Worm (Caenorhabditis elegans) whole organism, L1 larva: ENCODE measurements around the gene arrd-23.
A peak's percentile ranks its signal among the peaks of the same experiment; 100 is the strongest.

Source experiments
- C04F5.9 ChIP-seq: sonication (generic microtip); optimal IDR thresholded peaks from 2 replicates; lab custom pipeline; 2016; ENCODE audit warnings: missing genetic modification characterization, missing compliant biosample characterization
- C34B4.2 ChIP-seq: sonication (generic microtip); optimal IDR thresholded peaks from 2 replicates; lab custom pipeline; 2017; ENCODE audit warnings: mild to moderate bottlenecking, missing genetic modification characterization, missing compliant biosample characterization
- Y116A8C.19 ChIP-seq: sonication (generic microtip); optimal IDR thresholded peaks from 2 replicates; lab custom pipeline; 2016; ENCODE audit warnings: missing compliant biosample characterization, missing genetic modification characterization, borderline replicate concordance
- aha-1 ChIP-seq: fragments of 150-350 bp; optimal IDR thresholded peaks from 2 replicates; lab custom pipeline; 2014; ENCODE audit warnings: missing biosample characterization, missing genetic modification characterization
- aly-2 ChIP-seq: fragments of 150-350 bp; optimal IDR thresholded peaks from 2 replicates; lab custom pipeline; 2014; ENCODE audit warnings: missing biosample characterization, missing genetic modification characterization
- ama-1 ChIP-seq: fragments of 150-350 bp; optimal IDR thresholded peaks from 2 replicates; lab custom pipeline; 2014
- ceh-63 ChIP-seq: fragments of 200-800 bp; sonication (Bioruptor generic); optimal IDR thresholded peaks from 2 replicates; lab custom pipeline; 2018; ENCODE audit warnings: mild to moderate bottlenecking, missing genetic modification characterization, missing compliant biosample characterization
- ceh-8 ChIP-seq: fragments of 200-800 bp; sonication (Bioruptor generic); optimal IDR thresholded peaks from 2 replicates; lab custom pipeline; 2018; ENCODE audit warnings: mild to moderate bottlenecking, missing genetic modification characterization, moderate library complexity, missing compliant biosample characterization
- ceh-82 ChIP-seq, 3 experiments: fragments of 150-350 bp in 1 of 3; sonication (generic microtip) in 2 of 3; optimal IDR thresholded peaks; 2 replicates each; lab custom pipeline; 2014 to 2017; ENCODE audit warnings: missing biosample characterization in 3 of 3, missing genetic modification characterization in 3 of 3
- dpl-1 ChIP-seq, 3 experiments: fragments of 150-350 bp in 2 of 3; sonication (generic microtip) in 1 of 3; optimal IDR thresholded peaks; 2 replicates each; lab custom pipeline; 2014 to 2017; ENCODE audit warnings: missing biosample characterization in 3 of 3, missing genetic modification characterization in 3 of 3, missing genetic modification reagents in 3 of 3
- dsc-1 ChIP-seq: sonication (generic microtip); optimal IDR thresholded peaks from 2 replicates; lab custom pipeline; 2016; ENCODE audit warnings: mild to moderate bottlenecking, missing genetic modification characterization, missing compliant biosample characterization
- efl-1 ChIP-seq, 4 experiments: fragments of 150-350 bp; optimal IDR thresholded peaks in 3 of 4; peaks in 1 of 4; 1 replicate in 1 of 4; 2 replicates in 3 of 4; lab custom pipeline; 2014; ENCODE audit warnings: missing biosample characterization in 2 of 4, missing genetic modification characterization in 2 of 4, missing genetic modification reagents in 2 of 4
- egl-27 ChIP-seq, 2 experiments: fragments of 150-350 bp in 1 of 2; sonication (generic microtip); optimal IDR thresholded peaks; 3 replicates each; lab custom pipeline; 2017 to 2018; ENCODE audit warnings: missing biosample characterization in 2 of 2, missing genetic modification characterization in 2 of 2, missing genetic modification reagents in 2 of 2
- elt-2 ChIP-seq: sonication (generic microtip); optimal IDR thresholded peaks from 2 replicates; lab custom pipeline; 2016; ENCODE audit warnings: missing genetic modification characterization, mild to moderate bottlenecking, inconsistent platforms, missing compliant biosample characterization, missing genetic modification reagents
- ets-5 ChIP-seq: fragments of 200-800 bp; sonication (Bioruptor generic); IDR thresholded peaks from 2 replicates; pipeline ENCODE4 v1.3.6; 2022; ENCODE audit warnings: missing genetic modification characterization, missing compliant biosample characterization
- fkh-4 ChIP-seq: sonication (generic microtip); optimal IDR thresholded peaks from 2 replicates; lab custom pipeline; 2016; ENCODE audit warnings: missing compliant biosample characterization, missing genetic modification characterization, borderline replicate concordance
- hlh-17 ChIP-seq: fragments of 200-800 bp; sonication (Bioruptor generic); optimal IDR thresholded peaks from 2 replicates; lab custom pipeline; 2018; ENCODE audit warnings: missing genetic modification characterization, mild to moderate bottlenecking, missing compliant biosample characterization, moderate library complexity, borderline replicate concordance
- hlh-4 ChIP-seq: sonication (generic microtip); optimal IDR thresholded peaks from 2 replicates; lab custom pipeline; 2016; ENCODE audit warnings: mild to moderate bottlenecking, missing genetic modification characterization, missing compliant biosample characterization
- isw-1 ChIP-seq: fragments of 200-800 bp; sonication (Bioruptor generic); IDR thresholded peaks from 2 replicates; pipeline ENCODE4 v1.3.6; 2022; ENCODE audit warnings: missing genetic modification characterization, missing compliant biosample characterization
- jun-1 ChIP-seq: fragments of 150-350 bp; optimal IDR thresholded peaks from 2 replicates; lab custom pipeline; 2014; ENCODE audit warnings: missing biosample characterization, missing genetic modification reagents, missing genetic modification characterization
- lin-13 ChIP-seq: fragments of 150-350 bp; optimal IDR thresholded peaks from 2 replicates; lab custom pipeline; 2014; ENCODE audit warnings: missing biosample characterization, missing genetic modification reagents, missing genetic modification characterization
- lin-15B ChIP-seq: fragments of 150-350 bp; sonication (generic microtip); optimal IDR thresholded peaks from 3 replicates; lab custom pipeline; 2014; ENCODE audit warnings: missing biosample characterization, missing genetic modification characterization
- lin-39 ChIP-seq: fragments of 150-350 bp; optimal IDR thresholded peaks from 2 replicates; lab custom pipeline; 2014; ENCODE audit warnings: missing biosample characterization, missing genetic modification reagents, missing genetic modification characterization
- mep-1 ChIP-seq: fragments of 150-350 bp; optimal IDR thresholded peaks from 2 replicates; lab custom pipeline; 2014; ENCODE audit warnings: missing biosample characterization, missing genetic modification characterization
- nhr-12 ChIP-seq: sonication (generic microtip); optimal IDR thresholded peaks from 2 replicates; lab custom pipeline; 2017; ENCODE audit warnings: missing biosample characterization, missing genetic modification characterization
- nhr-19 ChIP-seq: fragments of 200-800 bp; sonication (Bioruptor generic); conservative IDR thresholded peaks from 2 replicates; pipeline ENCODE4 v1.3.6; 2022; ENCODE audit warnings: missing genetic modification characterization, missing compliant biosample characterization
- nhr-20 ChIP-seq: sonication (generic microtip); optimal IDR thresholded peaks from 2 replicates; lab custom pipeline; 2016; ENCODE audit warnings: mild to moderate bottlenecking, missing genetic modification characterization, missing compliant biosample characterization
- nhr-237 ChIP-seq: fragments of 150-350 bp; optimal IDR thresholded peaks from 2 replicates; lab custom pipeline; 2014; ENCODE audit warnings: missing biosample characterization, missing genetic modification characterization
- nhr-77 ChIP-seq: fragments of 150-350 bp; optimal IDR thresholded peaks from 2 replicates; lab custom pipeline; 2014; ENCODE audit warnings: missing biosample characterization, missing genetic modification characterization
- nhr-84 ChIP-seq: sonication (generic microtip); optimal IDR thresholded peaks from 2 replicates; lab custom pipeline; 2017; ENCODE audit warnings: missing biosample characterization, missing genetic modification characterization
- nhr-85 ChIP-seq: sonication (generic microtip); peaks from one replicate; lab custom pipeline; 2016; ENCODE audit warnings: missing genetic modification characterization, inconsistent platforms, missing compliant biosample characterization
- pag-3 ChIP-seq: sonication (generic microtip); optimal IDR thresholded peaks from 2 replicates; lab custom pipeline; 2017; ENCODE audit warnings: missing genetic modification characterization, mild to moderate bottlenecking, missing compliant biosample characterization, antibody characterized with exemption, borderline replicate concordance; ENCODE audit not compliant: insufficient read depth
- pax-3 ChIP-seq: fragments of 200-800 bp; sonication (Bioruptor generic); optimal IDR thresholded peaks from 2 replicates; lab custom pipeline; 2018; ENCODE audit warnings: mild to moderate bottlenecking, missing genetic modification characterization, moderate library complexity, missing compliant biosample characterization
- pqm-1 ChIP-seq: sonication (generic microtip); optimal IDR thresholded peaks from 3 replicates; lab custom pipeline; 2017; ENCODE audit warnings: missing biosample characterization, missing genetic modification characterization
- snu-23 ChIP-seq: sonication (generic microtip); optimal IDR thresholded peaks from 2 replicates; lab custom pipeline; 2016; ENCODE audit warnings: missing genetic modification characterization, missing compliant biosample characterization
- swsn-7 ChIP-seq: sonication (generic microtip); optimal IDR thresholded peaks from 2 replicates; lab custom pipeline; 2016; ENCODE audit warnings: missing genetic modification characterization, missing compliant biosample characterization
- tbx-2 ChIP-seq: sonication (generic microtip); optimal IDR thresholded peaks from 2 replicates; lab custom pipeline; 2016; ENCODE audit warnings: missing genetic modification characterization, missing compliant biosample characterization
- tlp-1 ChIP-seq: fragments of 150-350 bp; optimal IDR thresholded peaks from 2 replicates; lab custom pipeline; 2014; ENCODE audit warnings: missing biosample characterization, missing genetic modification characterization
- unc-30 ChIP-seq: sonication (generic microtip); optimal IDR thresholded peaks from 2 replicates; lab custom pipeline; 2017; ENCODE audit warnings: missing biosample characterization, missing genetic modification characterization
- unc-62 ChIP-seq: fragments of 150-350 bp; optimal IDR thresholded peaks from 2 replicates; lab custom pipeline; 2014; ENCODE audit warnings: missing biosample characterization, missing genetic modification reagents, missing genetic modification characterization
- unc-86 ChIP-seq: sonication (generic microtip); optimal IDR thresholded peaks from 2 replicates; lab custom pipeline; 2016; ENCODE audit warnings: missing genetic modification characterization, missing compliant biosample characterization
- vab-15 ChIP-seq: sonication (generic microtip); optimal IDR thresholded peaks from 2 replicates; lab custom pipeline; 2017; ENCODE audit warnings: missing genotype, mild to moderate bottlenecking, missing genetic modification characterization, missing compliant biosample characterization
- zip-4 ChIP-seq: fragments of 200-800 bp; sonication (Bioruptor generic); optimal IDR thresholded peaks from 2 replicates; lab custom pipeline; 2018; ENCODE audit warnings: mild to moderate bottlenecking, missing genetic modification characterization, moderate library complexity, missing compliant biosample characterization
- ztf-11 ChIP-seq, 2 experiments: sonication (generic microtip); optimal IDR thresholded peaks; 2 replicates each; lab custom pipeline; 2016 to 2017; ENCODE audit warnings: missing genetic modification characterization in 2 of 2, missing biosample characterization in 1 of 2, missing compliant biosample characterization in 1 of 2

Gene arrd-23

ce11 chrX:4914464-4914863 lies 28.7 kb downstream of the arrd-23 start:
- TF ChIP-seq mep-1 (tag; lab: Kevin White, UChicago), result no peak
- no peak for TF ChIP-seq jun-1
- no peak for TF ChIP-seq efl-1 (optimal IDR thresholded peaks at IDR 0.05; lab: Kevin White, UChicago)
- peak in 1 of 2 experiments; percentile 54 for TF ChIP-seq efl-1 (GFP tag; optimal IDR thresholded peaks at IDR 0.05 in 1 of 2; lab: Kevin White, UChicago)

- TF ChIP-seq nhr-237 (tag; lab: Kevin White, UChicago) (no peak), unc-86 (no peak), fkh-4 (tag; lab: Kevin White, UChicago) (no peak), swsn-7 (tag; lab: Kevin White, UChicago) (no peak), tlp-1 (tag; lab: Kevin White, UChicago) (no peak), nhr-19 (GFP tag; lab: Robert Waterston, UW) (no peak), pax-3 (no peak), lin-15B (tag; lab: Kevin White, UChicago) (no peak), nhr-85 (tag; lab: Kevin White, UChicago) (no peak), ceh-63 (GFP tag; lab: Kevin White, UChicago) (no peak), nhr-12 (tag; lab: Kevin White, UChicago) (no peak), vab-15 (tag; lab: Kevin White, UChicago) (no peak), isw-1 (GFP tag; lab: Robert Waterston, UW) (no peak), unc-62 (GFP tag; lab: Kevin White, UChicago) (no peak), ama-1 (lab: Kevin White, UChicago) (no peak), nhr-20 (no peak), pag-3 (tag; lab: Kevin White, UChicago) (no peak), C34B4.2 (tag; lab: Kevin White, UChicago) (no peak)
These were observed 30.1 kb downstream of the arrd-23 start, which contains the start of gene ifa-4 for ce11 chrX:4915879-4916278. Gene ifa-4 (minus strand): TSS chrX:4915979.

ce11 chrX:4920942-4921540 lies 35.3 kb downstream of the arrd-23 start, which contains the start of gene K05B2.4:
Gene K05B2.4 (minus strand): TSS chrX:4920992.
- no peak for TF ChIP-seq unc-30
- no peak for TF ChIP-seq efl-1 (optimal IDR thresholded peaks at IDR 0.05; lab: Kevin White, UChicago)
- TF ChIP-seq efl-1 (GFP tag; optimal IDR thresholded peaks at IDR 0.05 in 1 of 2; lab: Kevin White, UChicago), result peak in 1 of 2 experiments; percentile 91
- TF ChIP-seq aly-2 (tag; lab: Kevin White, UChicago), result no peak
- no peak for TF ChIP-seq lin-39 (tag; lab: Kevin White, UChicago)
- no peak for TF ChIP-seq elt-2 (tag; lab: Kevin White, UChicago)
- no peak for TF ChIP-seq isw-1 (GFP tag; lab: Robert Waterston, UW)
- TF ChIP-seq ama-1 (lab: Kevin White, UChicago), result no peak
- TF ChIP-seq Y116A8C.19 (tag; lab: Kevin White, UChicago), result no peak
- TF ChIP-seq, all 84 proteins: peak for 1

ce11 chrX:4928118-4928517 lies 42.4 kb downstream of the arrd-23 start:
- no peak for TF ChIP-seq dsc-1
- no peak for TF ChIP-seq ceh-8 (GFP tag; lab: Kevin White, UChicago)
- TF ChIP-seq hlh-17 (GFP tag; lab: Kevin White, UChicago), result no peak
- no peak for TF ChIP-seq lin-13 (GFP tag; lab: Kevin White, UChicago)
- TF ChIP-seq dpl-1 (GFP tag; optimal IDR thresholded peaks at IDR 0.05; lab: Kevin White, UChicago), result no peak
- no peak for TF ChIP-seq nhr-84 (tag; lab: Kevin White, UChicago)
- no peak for TF ChIP-seq unc-30
- TF ChIP-seq aha-1 (tag; lab: Kevin White, UChicago), result no peak
- TF ChIP-seq egl-27 (tag; optimal IDR thresholded peaks at IDR 0.05; lab: Kevin White, UChicago), result no peak
- no peak for TF ChIP-seq zip-4 (GFP tag; lab: Kevin White, UChicago)
- TF ChIP-seq nhr-77 (tag; lab: Kevin White, UChicago), result no peak
- TF ChIP-seq C04F5.9, result no peak
- no peak for TF ChIP-seq nhr-19 (GFP tag; lab: Robert Waterston, UW)
- no peak for TF ChIP-seq ceh-82 (tag; optimal IDR thresholded peaks at IDR 0.05; lab: Kevin White, UChicago)
- no peak for TF ChIP-seq ztf-11 (tag; optimal IDR thresholded peaks at IDR 0.05; lab: Kevin White, UChicago)
- no peak for TF ChIP-seq tbx-2 (tag; lab: Kevin White, UChicago)
- TF ChIP-seq hlh-4 (tag; lab: Kevin White, UChicago), result no peak
- TF ChIP-seq ets-5 (GFP tag; lab: Robert Waterston, UW), result no peak
- TF ChIP-seq pqm-1 (tag; lab: Kevin White, UChicago), result no peak
- no peak for TF ChIP-seq snu-23 (GFP tag; lab: Kevin White, UChicago)
